Fruit fly (Drosophila melanogaster) ovary, adult (tissue): Measurements from ENCODE around the gene CG12231.

ENCODE experiments used
- CG17801 ChIP-seq: fragments of 200-800 bp; optimal IDR thresholded peaks from 2 replicates; lab custom pipeline; 2019; ENCODE audit warnings: missing biosample characterization, mild to moderate bottlenecking, missing genetic modification characterization, moderate library complexity; ENCODE audit not compliant: partially characterized antibody

CG12231 gene

DNA sequence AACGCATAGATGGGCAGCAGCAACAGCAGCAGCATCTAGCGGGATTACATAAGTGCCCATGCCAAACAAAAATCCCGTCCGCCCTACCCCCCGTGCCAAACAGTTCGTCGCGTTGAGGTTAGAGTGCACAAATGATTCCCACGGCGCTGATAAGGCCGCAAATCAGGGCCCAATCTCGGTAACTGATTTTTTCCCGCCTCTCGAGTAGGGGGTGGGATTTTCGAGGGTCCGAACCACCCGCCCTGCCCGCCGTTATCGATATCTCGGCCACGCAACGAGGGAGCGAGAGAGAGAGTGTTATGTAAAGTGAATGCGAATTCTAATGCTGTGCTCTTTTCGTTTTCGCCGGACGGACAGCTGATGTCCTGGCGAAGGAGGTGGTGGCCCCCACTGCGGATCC is 10.7 kb downstream of the CG12231 start:
- no peak for TF ChIP-seq CG17801 (GFP tag; lab: Kevin White, UChicago)

DNA sequence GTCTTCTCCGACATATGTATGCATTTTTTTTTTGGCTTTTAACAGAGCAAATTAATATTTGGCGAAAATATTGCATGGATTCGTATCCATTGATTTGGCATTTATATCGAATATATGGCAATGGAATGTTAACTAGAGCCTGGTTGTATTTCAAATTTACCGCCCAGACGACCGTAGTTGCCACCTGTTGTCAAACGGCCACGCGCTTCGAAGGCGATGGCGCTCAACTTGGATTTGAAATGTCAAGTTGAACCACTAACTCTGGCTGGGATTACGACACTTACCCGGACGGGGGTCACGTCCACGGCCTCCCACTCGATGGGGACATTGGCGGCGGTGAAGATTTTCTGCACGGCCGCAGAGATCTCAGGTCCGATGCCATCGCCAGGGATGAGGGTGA is 11.2 kb downstream of the CG12231 start:
- TF ChIP-seq CG17801 (GFP tag; lab: Kevin White, UChicago) = no peak

DNA sequence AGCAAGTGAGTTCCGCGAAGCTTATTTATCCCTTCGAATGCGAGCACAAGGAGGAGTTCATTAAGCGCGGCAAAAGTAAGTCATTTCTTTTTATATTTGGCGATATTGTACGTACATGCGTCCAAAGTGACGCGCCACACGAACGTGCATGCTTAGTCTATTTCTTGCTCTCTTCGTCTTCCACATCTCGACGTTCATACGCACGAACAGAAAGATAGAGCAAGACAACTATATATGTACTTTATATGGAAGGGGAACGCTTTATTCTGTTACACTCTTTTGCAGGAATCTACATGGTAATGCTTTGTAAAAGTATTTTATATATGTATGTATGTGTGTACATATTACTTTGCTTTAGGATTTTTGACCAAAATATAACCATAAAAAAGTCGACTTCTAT is 21.3 kb downstream of the CG12231 start:
- TF ChIP-seq CG17801 (GFP tag; lab: Kevin White, UChicago) = no peak

dm6 chrX:19505334-19506185 is 26.0 kb downstream of the CG12231 start:
- peak; percentile 71 for TF ChIP-seq CG17801 (GFP tag; lab: Kevin White, UChicago)

- TF ChIP-seq CG17801 (GFP tag; lab: Kevin White, UChicago) = no peak
These were observed 27.3 kb downstream of the CG12231 start for dm6 chrX:19504170-19504765.

- no peak for TF ChIP-seq CG17801 (GFP tag; lab: Kevin White, UChicago)
These were observed 30.3 kb downstream of the CG12231 start for dm6 chrX:19501274-19501673.

dm6 chrX:19498755-19499321 is 32.7 kb downstream of the CG12231 start:
- TF ChIP-seq CG17801 (GFP tag; lab: Kevin White, UChicago) = no peak

dm6 chrX:19497782-19498440 is 33.6 kb downstream of the CG12231 start:
- TF ChIP-seq CG17801 (GFP tag; lab: Kevin White, UChicago) = peak; percentile 60

DNA sequence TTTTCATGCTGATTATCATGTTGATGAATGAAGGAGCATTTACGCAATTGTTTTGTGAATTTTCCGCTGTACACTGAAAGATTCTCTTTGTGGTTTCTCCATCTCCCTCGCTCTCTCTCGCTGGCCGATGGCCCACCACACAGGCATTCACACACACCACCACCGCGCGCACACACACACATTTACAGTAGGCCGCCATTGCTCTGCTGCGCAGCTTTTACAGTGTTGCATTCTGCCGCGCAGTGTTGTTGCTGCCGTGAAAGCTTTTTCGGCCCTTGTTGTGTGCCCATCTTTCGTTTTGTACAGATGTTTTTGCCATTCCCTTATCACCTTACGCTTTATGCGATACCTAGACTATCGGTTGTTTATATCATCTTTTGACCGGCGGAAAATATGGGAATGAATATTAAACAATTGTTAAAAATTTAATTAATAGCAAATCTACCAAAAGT is 34.7 kb downstream of the CG12231 start:
- no peak for TF ChIP-seq CG17801 (GFP tag; lab: Kevin White, UChicago)

DNA sequence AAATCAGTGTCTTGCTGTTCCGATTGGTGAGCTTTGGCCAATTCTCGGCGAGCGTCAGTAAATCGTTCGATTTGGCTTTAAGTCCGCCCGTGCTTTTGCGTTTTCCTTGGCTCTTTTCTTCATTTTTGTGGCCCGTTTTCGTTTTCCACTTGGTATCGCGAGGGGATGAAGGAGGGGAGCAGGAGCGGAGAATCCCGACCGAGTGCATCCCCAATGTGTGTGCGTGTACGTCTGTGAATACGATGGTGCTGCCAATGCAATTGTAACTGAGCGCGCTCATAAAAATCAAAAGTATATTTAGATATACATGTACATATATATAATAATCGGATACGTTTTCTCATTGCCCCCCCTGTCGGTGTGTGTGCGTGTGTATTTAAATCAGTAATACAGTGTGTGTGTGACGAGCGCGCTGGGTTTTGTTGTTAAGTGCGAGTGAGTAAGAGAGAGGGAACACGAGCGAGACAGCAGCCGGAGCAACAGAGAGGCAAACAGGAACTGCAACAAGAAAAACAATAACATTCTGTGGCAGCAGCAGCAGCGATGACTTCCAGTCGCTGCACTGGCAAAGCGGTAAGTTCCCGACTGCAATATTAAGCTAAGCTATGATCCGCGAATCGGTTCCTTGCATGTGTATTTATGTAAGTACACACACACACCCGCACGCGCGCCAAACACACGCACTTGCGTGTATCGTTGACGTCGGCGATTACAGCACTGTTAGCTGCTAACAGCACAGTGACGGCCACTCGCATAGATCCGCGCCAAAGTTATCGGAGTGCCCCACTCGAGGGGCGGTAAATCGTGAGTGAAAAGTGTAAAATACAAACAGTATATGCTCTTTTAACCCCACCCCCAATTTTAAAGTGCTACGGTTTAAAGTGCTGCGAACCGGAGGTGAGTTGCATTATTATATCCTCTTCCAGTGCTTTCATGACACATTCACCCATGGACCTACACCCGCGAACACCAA is 35.6 kb downstream of the CG12231 start:
- TF ChIP-seq CG17801 (GFP tag; lab: Kevin White, UChicago) = no peak

DNA sequence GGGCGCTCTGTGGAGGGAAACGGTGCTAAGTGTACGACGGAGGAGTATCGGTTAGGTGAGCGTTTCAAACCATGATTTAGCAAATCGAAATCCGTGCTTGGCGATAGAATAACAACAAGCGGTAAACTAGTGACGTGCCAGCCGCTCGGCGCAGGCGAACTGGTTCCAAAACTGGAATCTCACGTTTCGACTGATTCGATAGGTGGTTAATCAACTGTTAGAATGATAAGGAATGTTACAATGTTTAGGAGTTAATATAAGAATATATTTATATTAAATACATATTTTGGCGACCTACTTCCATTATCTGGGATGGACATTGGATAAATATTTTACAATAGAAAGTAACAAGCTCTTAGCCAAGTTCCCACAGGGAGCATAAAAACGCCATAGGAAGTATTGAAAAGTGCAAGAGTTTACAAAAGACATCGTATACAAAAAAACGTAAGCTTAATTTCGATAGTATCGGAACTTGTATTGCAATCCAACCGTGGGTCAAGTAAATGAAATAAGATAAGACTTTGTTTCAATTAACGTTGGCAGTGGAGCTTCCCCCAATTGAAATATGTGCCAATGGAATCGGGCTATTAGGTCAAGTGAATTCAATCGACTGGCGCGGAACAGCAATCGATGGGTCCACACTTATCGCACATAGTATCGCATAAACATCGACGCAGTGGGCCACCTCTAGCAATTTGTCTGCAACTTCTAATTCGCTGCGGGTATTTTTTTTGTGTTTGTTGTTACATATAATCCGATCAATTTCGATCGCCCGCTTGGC is 36.5 kb downstream of the CG12231 start, which contains the start of the genes ksh, CG14200 and Pfrx:
ksh (minus strand) TSS at position 163 of the 781 bp plus-strand sequence.
CG14200 (plus strand) TSS at position 676 of the 781 bp plus-strand sequence.
Pfrx (plus strand) TSS at position 676 of the 781 bp plus-strand sequence.
- TF ChIP-seq CG17801 (GFP tag; lab: Kevin White, UChicago) = no peak

dm6 chrX:19494285-19494684 is 37.3 kb downstream of the CG12231 start, which contains the start of gene CG12204:
Gene CG12204 (minus strand): TSS chrX:19494401.
- no peak for TF ChIP-seq CG17801 (GFP tag; lab: Kevin White, UChicago)
